Fruit fly (Drosophila melanogaster): ENCODE data around the gene CG5783.

CG5783 gene

dm6 chr2L:18154551-18154950 is 1.3 kb upstream of the CG5783 start, which contains the start of gene CG15155:
TSS of gene CG15155 (plus strand) at chr2L:18154851.
- TF ChIP-seq Hr4 (GFP tag; optimal IDR thresholded peaks at IDR 0.05) (no peak), esn (GFP tag; optimal IDR thresholded peaks at IDR 0.05) (no peak), cyc (GFP tag; optimal IDR thresholded peaks at IDR 0.05) (no peak), CG16779 (tag; optimal IDR thresholded peaks at IDR 0.05) (no peak), CG8319 (GFP tag; optimal IDR thresholded peaks at IDR 0.05) (no peak), Ets21C (GFP tag; optimal IDR thresholded peaks at IDR 0.05) (no peak), eg (GFP tag; IDR thresholded peaks at IDR 0.05) (no peak)

dm6 chr2L:18158622-18159043 is 2.8 kb downstream of the CG5783 start:
- TF ChIP-seq Met (GFP tag; optimal IDR thresholded peaks at IDR 0.05) (no peak), Gug (GFP tag; IDR thresholded peaks at IDR 0.05) (no peak), fkh (GFP tag; optimal IDR thresholded peaks at IDR 0.05) (peak; percentile 20), CG11294 (GFP tag; IDR thresholded peaks at IDR 0.05) (no peak)

- TF ChIP-seq ss (GFP tag; optimal IDR thresholded peaks at IDR 0.05) (no peak), CG7368 (GFP tag; optimal IDR thresholded peaks at IDR 0.05) (no peak), CG6276 (GFP tag; optimal IDR thresholded peaks at IDR 0.05) (no peak), lz (GFP tag; optimal IDR thresholded peaks at IDR 0.05) (no peak)
These were observed 3.3 kb downstream of the CG5783 start, which contains the start of gene JMJD4 for dm6 chr2L:18159172-18159571. TSS of gene JMJD4 (minus strand) at chr2L:18159272.

- TF ChIP-seq CG10631 (GFP tag; optimal IDR thresholded peaks at IDR 0.05) (peak; percentile 60), CG34406 (GFP tag; optimal IDR thresholded peaks at IDR 0.05) (no peak), CG11294 (GFP tag; IDR thresholded peaks at IDR 0.05) (peak; percentile 81; the same call in 1 of the 2 replicates), CG6276 (GFP tag; optimal IDR thresholded peaks at IDR 0.05) (peak; percentile 77), acj6 (GFP tag; optimal IDR thresholded peaks at IDR 0.05) (peak; percentile 55), cyc (GFP tag; optimal IDR thresholded peaks at IDR 0.05) (no peak), Lpt (GFP tag; optimal IDR thresholded peaks at IDR 0.05) (peak; percentile 63), pdm3 (GFP tag; optimal IDR thresholded peaks at IDR 0.05) (peak; percentile 45), Met (GFP tag; optimal IDR thresholded peaks at IDR 0.05) (peak; percentile 32), Sox15 (GFP tag; optimal IDR thresholded peaks at IDR 0.05) (no peak), Hr4 (GFP tag; optimal IDR thresholded peaks at IDR 0.05) (peak; percentile 76), CG6163 (GFP tag; IDR thresholded peaks at IDR 0.05) (peak; percentile 61; the same call in 2 of the 3 replicates), CG6808 (GFP tag; optimal IDR thresholded peaks at IDR 0.05) (peak; percentile 20), dac (GFP tag; optimal IDR thresholded peaks at IDR 0.05) (no peak), CG4318 (GFP tag; optimal IDR thresholded peaks at IDR 0.05) (peak; percentile 59), CG7368 (GFP tag; optimal IDR thresholded peaks at IDR 0.05) (no peak), CG11902 (GFP tag; optimal IDR thresholded peaks at IDR 0.05) (no peak), Sox102F (GFP tag; optimal IDR thresholded peaks at IDR 0.05) (no peak), Blimp-1 (GFP tag; optimal IDR thresholded peaks at IDR 0.05) (no peak), CG16779 (tag; optimal IDR thresholded peaks at IDR 0.05) (peak; percentile 26), CG9139 (GFP tag; optimal IDR thresholded peaks at IDR 0.05) (no peak), Eip75B (GFP tag; optimal IDR thresholded peaks at IDR 0.05) (peak; percentile 32), esn (GFP tag; optimal IDR thresholded peaks at IDR 0.05) (no peak), CG31627 (GFP tag; optimal IDR thresholded peaks at IDR 0.05) (no peak), Eip93F (GFP tag; optimal IDR thresholded peaks at IDR 0.05) (no peak), CG6792 (GFP tag; optimal IDR thresholded peaks at IDR 0.05) (peak; percentile 31), Ets96B (tag; optimal IDR thresholded peaks at IDR 0.05) (peak; percentile 72), spab (GFP tag; optimal IDR thresholded peaks at IDR 0.05) (peak; percentile 38), CG32006 (GFP tag; optimal IDR thresholded peaks at IDR 0.05) (peak; percentile 83), svp (GFP tag) (peak; percentile 66), Ets21C (GFP tag; optimal IDR thresholded peaks at IDR 0.05) (no peak), dsx (GFP tag; optimal IDR thresholded peaks at IDR 0.05; ENCODE audit: poor library complexity, severe bottlenecking) (no peak), fkh (GFP tag; optimal IDR thresholded peaks at IDR 0.05) (no peak), Gug (GFP tag; IDR thresholded peaks at IDR 0.05) (peak; percentile 78), CG11762 (GFP tag; optimal IDR thresholded peaks at IDR 0.05; ENCODE audit: insufficient read depth) (peak; percentile 23), net (GFP tag; optimal IDR thresholded peaks at IDR 0.05) (peak; percentile 36), topi (GFP tag; optimal IDR thresholded peaks at IDR 0.05) (no peak), CG8632 (GFP tag; optimal IDR thresholded peaks at IDR 0.05) (no peak), achi (GFP tag; optimal IDR thresholded peaks at IDR 0.05) (peak; percentile 29)
These were observed 28.9 kb downstream of the CG5783 start, which contains the start of gene Ptp36E for dm6 chr2L:18184648-18185243. TSS of gene Ptp36E (minus strand) at chr2L:18185007.
